Fruit fly (Drosophila melanogaster) whole organism, embryonic: ENCODE data around the gene CG5273.

Source experiments
- Awh ChIP-seq: fragments of 200-800 bp; sonication (Bioruptor generic); IDR thresholded peaks from 2 replicates; pipeline ENCODE4, ENCODE4 v1.3.6; 2022; ENCODE audit warnings: missing biosample characterization, missing genetic modification characterization
- Bdp1 ChIP-seq: fragments of 200-800 bp; sonication (Bioruptor generic); optimal IDR thresholded peaks from 3 replicates; lab custom pipeline; 2016; ENCODE audit warnings: missing biosample characterization, missing genetic modification characterization
- CG10462 ChIP-seq: fragments of 200-800 bp; sonication (Bioruptor generic); optimal IDR thresholded peaks from 2 replicates; lab custom pipeline; 2016; ENCODE audit warnings: missing biosample characterization, missing genetic modification characterization
- CG13296 ChIP-seq: fragments of 200-800 bp; sonication (Bioruptor generic); optimal IDR thresholded peaks from 3 replicates; lab custom pipeline; 2018; ENCODE audit warnings: missing biosample characterization, mild to moderate bottlenecking, missing genetic modification characterization
- CG14667 ChIP-seq: fragments of 200-800 bp; sonication (Bioruptor generic); IDR thresholded peaks from 2 replicates; pipeline ENCODE4 v1.3.6; 2022; ENCODE audit warnings: missing biosample characterization, missing genetic modification characterization
- CG14710 ChIP-seq: fragments of 200-800 bp; sonication (Bioruptor generic); optimal IDR thresholded peaks from 3 replicates; lab custom pipeline; 2019; ENCODE audit warnings: missing biosample characterization, mild to moderate bottlenecking, missing genetic modification characterization, moderate library complexity
- CG1647 ChIP-seq: fragments of 200-800 bp; sonication (Bioruptor generic); optimal IDR thresholded peaks from 3 replicates; lab custom pipeline; 2016; ENCODE audit warnings: missing biosample characterization, missing genetic modification characterization
- CG17385 ChIP-seq: fragments of 200-800 bp; sonication (Bioruptor generic); optimal IDR thresholded peaks from 3 replicates; lab custom pipeline; 2018; ENCODE audit warnings: missing biosample characterization, mild to moderate bottlenecking, missing genetic modification characterization
- CG17612 ChIP-seq: fragments of 200-800 bp; sonication (Bioruptor generic); IDR thresholded peaks from 2 replicates; pipeline ENCODE4 v1.3.6; 2022; ENCODE audit warnings: missing biosample characterization, missing genetic modification characterization
- CG17802 ChIP-seq: fragments of 200-800 bp; sonication (Bioruptor generic); optimal IDR thresholded peaks from 2 replicates; lab custom pipeline; 2018; ENCODE audit warnings: missing biosample characterization, mild to moderate bottlenecking, missing genetic modification characterization, moderate library complexity
- CG2120 ChIP-seq: fragments of 200-800 bp; sonication (Bioruptor generic); optimal IDR thresholded peaks from 3 replicates; lab custom pipeline; 2016; ENCODE audit warnings: missing biosample characterization, missing genetic modification characterization
- CG2678 ChIP-seq: fragments of 200-800 bp; sonication (Bioruptor generic); optimal IDR thresholded peaks from 3 replicates; lab custom pipeline; 2019; ENCODE audit warnings: missing biosample characterization, mild to moderate bottlenecking, missing genetic modification characterization, moderate library complexity
- CG30403 ChIP-seq: fragments of 200-800 bp; sonication (Bioruptor generic); optimal IDR thresholded peaks from 3 replicates; lab custom pipeline; 2016; ENCODE audit warnings: missing biosample characterization, missing genetic modification characterization
- CG32772 ChIP-seq: fragments of 200-800 bp; sonication (Bioruptor generic); IDR thresholded peaks from 2 replicates; pipeline ENCODE4 v1.3.6; 2022; ENCODE audit warnings: missing biosample characterization, missing genetic modification characterization
- CG33213 ChIP-seq: fragments of 200-800 bp; sonication (Bioruptor generic); optimal IDR thresholded peaks from 3 replicates; lab custom pipeline; 2016; ENCODE audit warnings: missing biosample characterization, missing genetic modification characterization
- CG34376 ChIP-seq: fragments of 200-800 bp; sonication (Bioruptor generic); optimal IDR thresholded peaks from 2 replicates; lab custom pipeline; 2018; ENCODE audit warnings: missing biosample characterization, mild to moderate bottlenecking, missing genetic modification characterization
- CG6254 ChIP-seq: fragments of 200-800 bp; sonication (Bioruptor generic); optimal IDR thresholded peaks from 3 replicates; lab custom pipeline; 2017; ENCODE audit warnings: mild to moderate bottlenecking, missing biosample characterization, missing genetic modification reagents, missing genetic modification characterization
- CG7271 ChIP-seq: fragments of 200-800 bp; sonication (Bioruptor generic); optimal IDR thresholded peaks from 2 replicates; lab custom pipeline; 2018; ENCODE audit warnings: missing biosample characterization, mild to moderate bottlenecking, missing genetic modification characterization, moderate library complexity
- CG7372 ChIP-seq: fragments of 200-800 bp; sonication (Bioruptor generic); IDR thresholded peaks from 2 replicates; pipeline ENCODE4 v1.3.6; 2022; ENCODE audit warnings: missing biosample characterization, missing genetic modification characterization
- CG7786 ChIP-seq: fragments of 200-800 bp; sonication (Bioruptor generic); optimal IDR thresholded peaks from 2 replicates; lab custom pipeline; 2016; ENCODE audit warnings: missing biosample characterization, missing genetic modification characterization
- Camta ChIP-seq: fragments of 200-800 bp; sonication (Bioruptor generic); optimal IDR thresholded peaks from 2 replicates; lab custom pipeline; 2016; ENCODE audit warnings: missing biosample characterization, missing genetic modification characterization
- Dad ChIP-seq: fragments of 200-800 bp; sonication (Bioruptor generic); optimal IDR thresholded peaks from 3 replicates; lab custom pipeline; 2016; ENCODE audit warnings: missing biosample characterization, missing genetic modification characterization
- GATAe ChIP-seq: fragments of 200-800 bp; sonication (Bioruptor generic); conservative IDR thresholded peaks from 2 replicates; pipeline ENCODE4 v1.3.6; 2022; ENCODE audit warnings: missing biosample characterization, missing genetic modification characterization
- Hr3 ChIP-seq: fragments of 200-800 bp; sonication (Bioruptor generic); optimal IDR thresholded peaks from 3 replicates; lab custom pipeline; 2016; ENCODE audit warnings: missing biosample characterization, missing genetic modification characterization
- Hr39 ChIP-seq: fragments of >200 bp; optimal IDR thresholded peaks from 2 replicates; lab custom pipeline; 2017
- Myb ChIP-seq: fragments of 200-800 bp; sonication (Bioruptor generic); optimal IDR thresholded peaks from 2 replicates; lab custom pipeline; 2016; ENCODE audit warnings: missing biosample characterization, missing genetic modification characterization
- NC2α ChIP-seq: fragments of 200-800 bp; sonication (Bioruptor generic); optimal IDR thresholded peaks from 2 replicates; lab custom pipeline; 2016; ENCODE audit warnings: missing biosample characterization, missing genetic modification characterization
- Optix ChIP-seq: fragments of 200-800 bp; sonication (Bioruptor generic); IDR thresholded peaks from 3 replicates; pipeline ENCODE4 v1.3.6; 2022; ENCODE audit warnings: missing biosample characterization, missing genetic modification characterization
- Usf ChIP-seq: fragments of 200-800 bp; sonication (Bioruptor generic); optimal IDR thresholded peaks from 2 replicates; lab custom pipeline; 2017; ENCODE audit warnings: missing genotype, missing biosample characterization, missing genetic modification characterization
- ab ChIP-seq: fragments of 200-800 bp; sonication (Bioruptor generic); optimal IDR thresholded peaks from 2 replicates; lab custom pipeline; 2016; ENCODE audit warnings: missing biosample characterization, missing genetic modification characterization
- bbx ChIP-seq: fragments of 200-800 bp; sonication (Bioruptor generic); IDR thresholded peaks from 2 replicates; pipeline ENCODE4 v1.3.6; 2022; ENCODE audit warnings: missing biosample characterization, missing genetic modification characterization; ENCODE audit not compliant: partially characterized antibody
- cato ChIP-seq: fragments of 200-800 bp; sonication (Bioruptor generic); optimal IDR thresholded peaks from 2 replicates; lab custom pipeline; 2016; ENCODE audit warnings: missing biosample characterization, missing genetic modification characterization, borderline replicate concordance
- chif ChIP-seq, 2 experiments: fragments of 200-800 bp; sonication (Bioruptor generic); optimal IDR thresholded peaks; 3 replicates each; lab custom pipeline; 2016; ENCODE audit warnings: missing biosample characterization in 2 of 2, missing genetic modification characterization in 2 of 2
- crol ChIP-seq: fragments of 200-800 bp; sonication (Bioruptor generic); IDR thresholded peaks from 2 replicates; pipeline ENCODE4 v1.3.6; 2022; ENCODE audit warnings: missing biosample characterization, missing genetic modification characterization
- cwo ChIP-seq: fragments of 200-800 bp; sonication (Bioruptor generic); optimal IDR thresholded peaks from 3 replicates; lab custom pipeline; 2017; ENCODE audit warnings: missing biosample characterization, missing genetic modification characterization, mild to moderate bottlenecking, moderate library complexity, missing genetic modification reagents
- dmrt99B ChIP-seq: fragments of 200-800 bp; sonication (Bioruptor generic); optimal IDR thresholded peaks from 2 replicates; lab custom pipeline; 2018; ENCODE audit warnings: missing biosample characterization, mild to moderate bottlenecking, missing genetic modification characterization, moderate library complexity
- emc ChIP-seq: fragments of 200-800 bp; sonication (Bioruptor generic); optimal IDR thresholded peaks from 2 replicates; lab custom pipeline; 2016; ENCODE audit warnings: missing biosample characterization, missing genetic modification characterization
- her ChIP-seq: fragments of 200-800 bp; sonication (Bioruptor generic); optimal IDR thresholded peaks from 2 replicates; lab custom pipeline; 2016; ENCODE audit warnings: missing biosample characterization, missing genetic modification characterization
- jumu ChIP-seq: fragments of 200-800 bp; sonication (Bioruptor generic); optimal IDR thresholded peaks from 3 replicates; lab custom pipeline; 2016; ENCODE audit warnings: missing biosample characterization, missing genetic modification characterization
- lola ChIP-seq, 3 experiments: fragments of >200 bp in 2 of 3; fragments of 200-800 bp in 1 of 3; sonication (Bioruptor generic) in 1 of 3; optimal IDR thresholded peaks; 2 replicates each; lab custom pipeline; 2017 to 2019; ENCODE audit warnings: missing biosample characterization in 3 of 3, missing genetic modification characterization in 3 of 3, mild to moderate bottlenecking in 1 of 3, moderate library complexity in 1 of 3
- org-1 ChIP-seq: fragments of 200-800 bp; sonication (Bioruptor generic); optimal IDR thresholded peaks from 2 replicates; lab custom pipeline; 2017; ENCODE audit warnings: missing biosample characterization, missing genetic modification characterization
- sima ChIP-seq: fragments of 200-800 bp; sonication (Bioruptor generic); optimal IDR thresholded peaks from 2 replicates; lab custom pipeline; 2016; ENCODE audit warnings: missing biosample characterization, missing genetic modification characterization
- sqz ChIP-seq: fragments of 200-800 bp; sonication (Bioruptor generic); optimal IDR thresholded peaks from 3 replicates; lab custom pipeline; 2018; ENCODE audit warnings: missing biosample characterization, mild to moderate bottlenecking, missing genetic modification characterization
- tio ChIP-seq: fragments of 200-800 bp; sonication (Bioruptor generic); optimal IDR thresholded peaks from 2 replicates; lab custom pipeline; 2017; ENCODE audit warnings: missing biosample characterization, missing genetic modification characterization, inconsistent platforms
- trem ChIP-seq: fragments of 200-800 bp; optimal IDR thresholded peaks from 3 replicates; lab custom pipeline; 2019; ENCODE audit warnings: missing biosample characterization, mild to moderate bottlenecking, missing genetic modification characterization, moderate library complexity
- twi ChIP-seq: fragments of 200-800 bp; optimal IDR thresholded peaks from 2 replicates; lab custom pipeline; 2019; ENCODE audit warnings: missing biosample characterization, mild to moderate bottlenecking, missing genetic modification characterization, moderate library complexity
- usp ChIP-seq: fragments of >200 bp; optimal IDR thresholded peaks from 2 replicates; lab custom pipeline; 2017; ENCODE audit warnings: missing biosample characterization, missing genetic modification characterization
- vnd ChIP-seq: fragments of 200-800 bp; sonication (Bioruptor generic); IDR thresholded peaks from 3 replicates; pipeline ENCODE4 v1.3.6; 2022; ENCODE audit warnings: missing biosample characterization, missing genetic modification characterization; ENCODE audit not compliant: partially characterized antibody
- vvl ChIP-seq: fragments of 200-800 bp; sonication (Bioruptor generic); IDR thresholded peaks from 2 replicates; pipeline ENCODE4 v1.3.6; 2022; ENCODE audit warnings: missing biosample characterization, missing genetic modification characterization
- yki ChIP-seq: fragments of >200 bp; optimal IDR thresholded peaks from 3 replicates; lab custom pipeline; 2018
- zfh1 ChIP-seq: fragments of 200-800 bp; sonication (Bioruptor generic); IDR thresholded peaks from 3 replicates; pipeline ENCODE4 v1.3.6; 2022; ENCODE audit warnings: missing biosample characterization, missing genetic modification characterization
- zfh2 ChIP-seq: fragments of 200-800 bp; sonication (Bioruptor generic); optimal IDR thresholded peaks from 2 replicates; lab custom pipeline; 2016; ENCODE audit warnings: missing biosample characterization, missing genetic modification characterization

The CG5273 gene

DNA sequence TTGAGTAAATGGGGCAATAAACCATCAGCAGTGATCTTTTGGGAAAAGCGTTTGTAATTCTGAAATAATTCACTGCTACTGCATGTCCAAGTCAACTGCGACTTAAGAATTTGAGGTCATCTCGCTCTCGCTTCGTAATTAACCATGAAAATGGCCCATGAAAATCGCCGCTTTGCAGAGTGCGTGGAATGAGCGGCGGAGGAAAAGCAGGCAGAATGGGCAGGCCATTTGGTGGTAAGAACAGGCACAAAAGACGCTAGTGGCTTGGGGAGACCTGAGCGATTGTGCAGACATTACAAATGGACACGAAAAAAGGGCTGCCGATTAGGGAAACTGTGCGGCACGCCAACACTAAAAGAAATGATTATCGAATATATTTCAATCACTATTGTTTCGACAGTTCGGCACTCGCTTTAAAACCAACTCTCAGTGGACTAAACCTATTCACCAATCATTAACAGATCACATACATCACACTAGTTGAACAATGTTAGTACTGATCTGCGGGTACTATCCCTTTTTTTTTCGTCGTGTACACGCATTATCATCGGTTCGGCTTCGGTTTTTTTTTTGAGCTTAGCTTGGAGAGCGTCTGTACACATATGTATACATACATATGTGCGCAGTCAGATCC is 12.2 kb downstream of the CG5273 start (continued):
- no peak for TF ChIP-seq yki (lab: Kevin White, UChicago)
- no peak for TF ChIP-seq CG7271 (tag; lab: Kevin White, UChicago)
- TF ChIP-seq CG1647, result no peak
- TF ChIP-seq Bdp1 (GFP tag; lab: Kevin White, UChicago), result no peak
- no peak for TF ChIP-seq Optix (GFP tag; lab: Robert Waterston, UW)
- peak; percentile 31 for TF ChIP-seq CG30403 (GFP tag; lab: Kevin White, UChicago)
- TF ChIP-seq sqz (GFP tag; lab: Kevin White, UChicago), result peak; percentile 43
- no peak for TF ChIP-seq Usf (GFP tag; lab: Kevin White, UChicago)
- TF ChIP-seq CG17612, result no peak
- peak; percentile 38 for TF ChIP-seq CG2678
- no peak for TF ChIP-seq Dad
- no peak for TF ChIP-seq tio (GFP tag; lab: Kevin White, UChicago)
- no peak for TF ChIP-seq zfh2 (GFP tag; lab: Kevin White, UChicago)
- peak; percentile 42 for TF ChIP-seq Camta (GFP tag; lab: Kevin White, UChicago)
- TF ChIP-seq twi (tag; lab: Kevin White, UChicago), result no peak
- no peak for TF ChIP-seq CG34376 (GFP tag; lab: Kevin White, UChicago)
- peak; percentile 25 for TF ChIP-seq CG6254 (GFP tag; lab: Kevin White, UChicago)
- no peak for TF ChIP-seq CG10462 (GFP tag; lab: Kevin White, UChicago)
- TF ChIP-seq dmrt99B, result peak; percentile 51
- no peak for TF ChIP-seq CG17385 (GFP tag; lab: Kevin White, UChicago)
- TF ChIP-seq CG7786 (GFP tag; lab: Kevin White, UChicago), result peak; percentile 14
- no peak for TF ChIP-seq CG14667 (GFP tag; lab: Robert Waterston, UW)
- TF ChIP-seq cwo (GFP tag; lab: Kevin White, UChicago), result no peak
- no peak for TF ChIP-seq Myb (GFP tag; lab: Kevin White, UChicago)
- no peak for TF ChIP-seq CG13296
- TF ChIP-seq emc (GFP tag; lab: Kevin White, UChicago), result no peak
- no peak for TF ChIP-seq ab (GFP tag; lab: Kevin White, UChicago)
- TF ChIP-seq GATAe (GFP tag; lab: Robert Waterston, UW), result no peak
- peak; percentile 2 for TF ChIP-seq CG17802 (tag; lab: Kevin White, UChicago)
- no peak for TF ChIP-seq sima (GFP tag; lab: Kevin White, UChicago)
- TF ChIP-seq Hr3, result peak; percentile 12
- TF ChIP-seq lola (GFP tag; optimal IDR thresholded peaks at IDR 0.05; lab: Kevin White, UChicago), result peak in 1 of 3 experiments; percentile 51
- TF ChIP-seq bbx, result no peak
- peak; percentile 60; the same call in 1 of the 3 replicates for TF ChIP-seq zfh1 (GFP tag; lab: Robert Waterston, UW)
- TF ChIP-seq CG14710 (tag; lab: Kevin White, UChicago), result peak; percentile 45
- TF ChIP-seq org-1, result no peak
- no peak for TF ChIP-seq Awh (GFP tag; lab: Robert Waterston, UW)
- no peak for TF ChIP-seq NC2α (GFP tag; lab: Kevin White, UChicago)
- TF ChIP-seq trem, result peak; percentile 21
- no peak for TF ChIP-seq her (GFP tag; lab: Kevin White, UChicago)
- no peak for TF ChIP-seq CG32772 (GFP tag; lab: Robert Waterston, UW)
- no peak for TF ChIP-seq cato
- no peak for TF ChIP-seq usp (GFP tag; lab: Kevin White, UChicago)
- TF ChIP-seq vnd (GFP tag; lab: Robert Waterston, UW), result no peak
- TF ChIP-seq crol (GFP tag; lab: Robert Waterston, UW), result no peak
- TF ChIP-seq CG7372 (GFP tag; lab: Robert Waterston, UW), result no peak
- TF ChIP-seq chif (GFP tag; optimal IDR thresholded peaks at IDR 0.05; lab: Kevin White, UChicago), result peak; percentile 1 to 58
- TF ChIP-seq Hr39, result no peak
- TF ChIP-seq jumu (GFP tag; lab: Kevin White, UChicago), result peak; percentile 32
- 0 out of 2 replicates have a peak, but pooled peaks have one; percentile 22 for TF ChIP-seq vvl (GFP tag; lab: Robert Waterston, UW)
- TF ChIP-seq CG2120, result no peak
- TF ChIP-seq CG33213 (GFP tag; lab: Kevin White, UChicago), result peak; percentile 8
